Fruit fly (Drosophila melanogaster): ENCODE measurements around the gene CG5937.

DNA sequence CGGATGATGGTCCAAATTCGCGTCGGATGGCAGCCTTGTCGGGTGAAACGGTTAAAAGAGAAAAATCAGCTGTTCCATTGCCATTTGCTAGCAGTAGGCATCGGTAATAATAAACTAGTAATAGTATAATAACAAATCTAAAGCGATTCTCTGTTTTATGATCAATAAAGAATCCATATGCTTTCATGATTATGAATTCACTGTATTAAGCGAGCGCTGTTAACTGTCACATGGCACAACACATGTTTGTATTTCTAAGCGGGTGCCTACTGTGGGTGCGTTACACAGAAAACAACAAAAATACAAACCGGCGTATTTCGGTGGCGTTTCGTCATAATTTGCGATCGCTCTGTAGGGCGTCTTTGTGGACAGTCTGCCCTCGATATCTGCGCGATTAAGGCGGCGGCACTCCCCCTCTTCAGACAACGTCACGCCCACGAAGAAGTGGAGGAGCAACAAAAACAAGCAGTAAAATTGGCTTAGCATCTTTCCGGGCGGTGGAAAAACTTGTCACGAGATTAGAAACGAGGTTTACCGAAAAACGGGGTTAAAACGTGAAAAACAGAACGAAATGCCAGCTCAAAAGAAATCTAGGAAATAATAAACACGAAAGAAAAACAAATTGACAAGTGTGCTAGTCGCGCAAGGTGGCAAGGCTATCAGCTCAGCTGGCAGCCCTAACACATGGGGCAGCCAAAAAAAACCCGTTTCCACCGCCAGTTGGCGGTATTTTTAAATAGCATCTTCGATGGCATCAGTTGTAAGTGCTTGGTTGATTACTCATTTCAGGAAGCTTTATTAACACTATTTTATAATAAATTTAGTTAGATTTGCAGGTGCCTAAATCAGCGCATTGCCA lies 51.2 kb downstream of the CG5937 start, which contains the start of the genes Nep1 and Mipp2:
- no peak for TF ChIP-seq h (optimal IDR thresholded peaks at IDR 0.05)
- no peak for TF ChIP-seq insv (optimal IDR thresholded peaks at IDR 0.05)

Data from Kc167 (cell line).